Fruit fly (Drosophila melanogaster) whole organism, adult: ENCODE measurements around the gene CG14034.

Experiments
- CG1620 ChIP-seq: fragments of 200-800 bp; sonication (Bioruptor generic); optimal IDR thresholded peaks from 2 replicates; lab custom pipeline; 2016; ENCODE audit warnings: missing biosample characterization, missing genetic modification characterization
- Mnt ChIP-seq: fragments of 200-800 bp; sonication (Bioruptor generic); optimal IDR thresholded peaks from 2 replicates; lab custom pipeline; 2016; ENCODE audit warnings: missing biosample characterization, mild to moderate bottlenecking, missing genetic modification characterization
- cnc ChIP-seq, 2 experiments: fragments of >200 bp; optimal IDR thresholded peaks; 2 replicates each; lab custom pipeline; 2017
- pad ChIP-seq: fragments of 200-800 bp; sonication (Bioruptor generic); optimal IDR thresholded peaks from 3 replicates; lab custom pipeline; 2017; ENCODE audit warnings: missing biosample characterization, missing genetic modification characterization, mild to moderate bottlenecking, moderate library complexity, missing genetic modification reagents

- TF ChIP-seq pad (GFP tag; lab: Kevin White, UChicago) (no peak), CG1620 (GFP tag; lab: Kevin White, UChicago) (no peak), cnc (optimal IDR thresholded peaks at IDR 0.05; lab: Kevin White, UChicago) (no peak), Mnt (GFP tag; lab: Kevin White, UChicago) (no peak)
These were observed 5.4 kb downstream of the CG14034 start for dm6 chr2L:5210946-5211345.
